Fruit fly (Drosophila melanogaster) whole organism, embryonic: ENCODE results near the gene Gr64b.
A peak's percentile ranks its signal among the peaks of the same experiment; 100 is the strongest.

Experiments
- Atf6 ChIP-seq: fragments of 200-800 bp; sonication (Bioruptor generic); IDR thresholded peaks from 2 replicates; pipeline ENCODE4 v1.3.6; 2022; ENCODE audit warnings: missing biosample characterization, missing genetic modification characterization
- BtbVII ChIP-seq: fragments of 200-800 bp; sonication (Bioruptor generic); optimal IDR thresholded peaks from 3 replicates; lab custom pipeline; 2017; ENCODE audit warnings: missing biosample characterization, mild to moderate bottlenecking, missing genetic modification characterization
- CG10321 ChIP-seq: fragments of 200-800 bp; sonication (Bioruptor generic); IDR thresholded peaks from 2 replicates; pipeline ENCODE4 v1.3.6; 2022; ENCODE audit warnings: missing biosample characterization, missing genetic modification characterization
- CG10366 ChIP-seq: fragments of 200-800 bp; sonication (Bioruptor generic); IDR thresholded peaks from 2 replicates; pipeline ENCODE4 v1.3.6; 2022; ENCODE audit warnings: missing biosample characterization, missing genetic modification characterization
- CG12744 ChIP-seq: fragments of 200-800 bp; sonication (Bioruptor generic); optimal IDR thresholded peaks from 2 replicates; lab custom pipeline; 2016; ENCODE audit warnings: missing biosample characterization, missing genetic modification characterization
- CG13287 ChIP-seq: fragments of 200-800 bp; sonication (Bioruptor generic); IDR thresholded peaks from 2 replicates; pipeline ENCODE4 v1.3.6; 2022; ENCODE audit warnings: missing biosample characterization, missing genetic modification characterization; ENCODE audit not compliant: partially characterized antibody
- CG13424 ChIP-seq: fragments of 200-800 bp; sonication (Bioruptor generic); optimal IDR thresholded peaks from 2 replicates; lab custom pipeline; 2019; ENCODE audit warnings: missing biosample characterization, mild to moderate bottlenecking, missing genetic modification characterization, moderate library complexity
- CG14014 ChIP-seq: fragments of 200-800 bp; sonication (Bioruptor generic); IDR thresholded peaks from 2 replicates; pipeline ENCODE4 v1.3.6; 2022; ENCODE audit warnings: missing biosample characterization, missing genetic modification characterization
- CG17328 ChIP-seq: fragments of 200-800 bp; sonication (Bioruptor generic); IDR thresholded peaks from 2 replicates; pipeline ENCODE4 v1.3.6; 2022; ENCODE audit warnings: missing biosample characterization, missing genetic modification characterization
- CG2120 ChIP-seq: fragments of 200-800 bp; sonication (Bioruptor generic); optimal IDR thresholded peaks from 3 replicates; lab custom pipeline; 2016; ENCODE audit warnings: missing biosample characterization, missing genetic modification characterization
- CG2129 ChIP-seq: fragments of 200-800 bp; sonication (Bioruptor generic); IDR thresholded peaks from 2 replicates; pipeline ENCODE4 v1.3.6; 2022; ENCODE audit warnings: missing biosample characterization, missing genetic modification characterization; ENCODE audit not compliant: partially characterized antibody
- CG2712 ChIP-seq: fragments of 200-800 bp; optimal IDR thresholded peaks from 3 replicates; lab custom pipeline; 2019; ENCODE audit warnings: missing biosample characterization, mild to moderate bottlenecking, missing genetic modification characterization, moderate library complexity
- CG30020 ChIP-seq: fragments of 200-800 bp; optimal IDR thresholded peaks from 2 replicates; lab custom pipeline; 2019; ENCODE audit warnings: missing biosample characterization, mild to moderate bottlenecking, missing genetic modification characterization, moderate library complexity
- CG30403 ChIP-seq: fragments of 200-800 bp; sonication (Bioruptor generic); optimal IDR thresholded peaks from 3 replicates; lab custom pipeline; 2016; ENCODE audit warnings: missing biosample characterization, missing genetic modification characterization
- CG34224 ChIP-seq: fragments of 200-800 bp; sonication (Bioruptor generic); IDR thresholded peaks from 3 replicates; pipeline ENCODE4 v1.3.6; 2022; ENCODE audit warnings: missing biosample characterization, missing genetic modification characterization; ENCODE audit not compliant: partially characterized antibody
- CG3995 ChIP-seq: fragments of 200-800 bp; sonication (Bioruptor generic); optimal IDR thresholded peaks from 3 replicates; lab custom pipeline; 2016; ENCODE audit warnings: missing biosample characterization, missing genetic modification characterization
- CG42726 ChIP-seq: fragments of 200-800 bp; sonication (Bioruptor generic); IDR thresholded peaks from 2 replicates; pipeline ENCODE4 v1.3.6; 2022; ENCODE audit warnings: missing biosample characterization, missing genetic modification characterization; ENCODE audit not compliant: partially characterized antibody
- CG4282 ChIP-seq: fragments of 200-800 bp; sonication (Bioruptor generic); optimal IDR thresholded peaks from 2 replicates; lab custom pipeline; 2016; ENCODE audit warnings: missing biosample characterization, missing genetic modification characterization
- CG4707 ChIP-seq: fragments of 200-800 bp; sonication (Bioruptor generic); optimal IDR thresholded peaks from 2 replicates; lab custom pipeline; 2018; ENCODE audit warnings: missing biosample characterization, mild to moderate bottlenecking, missing genetic modification characterization, moderate library complexity
- CG4730 ChIP-seq: fragments of 200-800 bp; sonication (Bioruptor generic); IDR thresholded peaks from 2 replicates; pipeline ENCODE4 v1.3.6; 2022; ENCODE audit warnings: missing biosample characterization, missing genetic modification characterization
- CG6765 ChIP-seq: fragments of 200-800 bp; sonication (Bioruptor generic); optimal IDR thresholded peaks from 3 replicates; lab custom pipeline; 2017; ENCODE audit warnings: missing biosample characterization, mild to moderate bottlenecking, missing genetic modification characterization
- CG8089 ChIP-seq: fragments of 200-800 bp; sonication (Bioruptor generic); optimal IDR thresholded peaks from 3 replicates; lab custom pipeline; 2016; ENCODE audit warnings: missing biosample characterization, missing genetic modification characterization
- CG8281 ChIP-seq: fragments of 200-800 bp; sonication (Bioruptor generic); optimal IDR thresholded peaks from 2 replicates; lab custom pipeline; 2018; ENCODE audit warnings: missing biosample characterization, mild to moderate bottlenecking, missing genetic modification characterization, moderate library complexity
- CTCF ChIP-seq: fragments of 200-800 bp; sonication (Bioruptor generic); optimal IDR thresholded peaks from 2 replicates; lab custom pipeline; 2017; ENCODE audit warnings: missing biosample characterization, mild to moderate bottlenecking, missing genetic modification characterization, moderate library complexity
- CrebB ChIP-seq: fragments of 200-800 bp; sonication (Bioruptor generic); optimal IDR thresholded peaks from 3 replicates; lab custom pipeline; 2018; ENCODE audit warnings: missing biosample characterization, mild to moderate bottlenecking, missing genetic modification characterization
- Dbx ChIP-seq: fragments of 200-800 bp; sonication (Bioruptor generic); IDR thresholded peaks from 3 replicates; pipeline ENCODE4 v1.3.6; 2022; ENCODE audit warnings: missing biosample characterization, missing genetic modification characterization
- E2f1 ChIP-seq: fragments of 200-800 bp; sonication (Bioruptor generic); IDR thresholded peaks from 2 replicates; pipeline ENCODE4 v1.3.6; 2022; ENCODE audit warnings: missing biosample characterization, missing genetic modification characterization
- HLH3B ChIP-seq: fragments of 200-800 bp; sonication (Bioruptor generic); IDR thresholded peaks from 2 replicates; pipeline ENCODE4 v1.3.6; 2022; ENCODE audit warnings: missing biosample characterization, missing genetic modification characterization
- Hmr ChIP-seq: fragments of 200-800 bp; sonication (Bioruptor generic); optimal IDR thresholded peaks from 3 replicates; lab custom pipeline; 2017; ENCODE audit warnings: mild to moderate bottlenecking, missing biosample characterization, missing genetic modification reagents, missing genetic modification characterization
- Kr ChIP-seq: fragments of 200-800 bp; sonication (Bioruptor generic); optimal IDR thresholded peaks from 2 replicates; lab custom pipeline; 2017; ENCODE audit warnings: missing biosample characterization, mild to moderate bottlenecking, missing genetic modification characterization
- Mes4 ChIP-seq: fragments of 200-800 bp; sonication (Bioruptor generic); optimal IDR thresholded peaks from 2 replicates; lab custom pipeline; 2016; ENCODE audit warnings: missing biosample characterization, missing genetic modification characterization
- Myb ChIP-seq: fragments of 200-800 bp; sonication (Bioruptor generic); optimal IDR thresholded peaks from 2 replicates; lab custom pipeline; 2016; ENCODE audit warnings: missing biosample characterization, missing genetic modification characterization
- Sry-β ChIP-seq: fragments of 200-800 bp; sonication (Bioruptor generic); optimal IDR thresholded peaks from 2 replicates; lab custom pipeline; 2018; ENCODE audit warnings: missing biosample characterization, mild to moderate bottlenecking, missing genetic modification characterization, moderate library complexity
- Usf ChIP-seq: fragments of 200-800 bp; sonication (Bioruptor generic); optimal IDR thresholded peaks from 2 replicates; lab custom pipeline; 2017; ENCODE audit warnings: missing genotype, missing biosample characterization, missing genetic modification characterization
- amos ChIP-seq: fragments of 200-800 bp; sonication (Bioruptor generic); IDR thresholded peaks from 2 replicates; pipeline ENCODE4 v1.3.6; 2022; ENCODE audit warnings: missing biosample characterization, missing genetic modification characterization; ENCODE audit not compliant: partially characterized antibody
- aop ChIP-seq: fragments of 200-800 bp; sonication (Bioruptor generic); IDR thresholded peaks from 2 replicates; pipeline ENCODE4 v1.3.6; 2022; ENCODE audit warnings: missing biosample characterization, missing genetic modification characterization
- bsh ChIP-seq, 2 experiments: fragments of 200-800 bp; sonication (Bioruptor generic); optimal IDR thresholded peaks; 2 replicates each; lab custom pipeline; 2017 to 2018; ENCODE audit warnings: mild to moderate bottlenecking in 2 of 2, missing biosample characterization in 2 of 2, missing genetic modification characterization in 2 of 2, moderate library complexity in 1 of 2
- btn ChIP-seq: fragments of 200-800 bp; sonication (Bioruptor generic); optimal IDR thresholded peaks from 2 replicates; lab custom pipeline; 2016; ENCODE audit warnings: missing biosample characterization, missing genetic modification characterization
- chm ChIP-seq: fragments of 200-800 bp; sonication (Bioruptor generic); IDR thresholded peaks from 2 replicates; pipeline ENCODE4 v1.3.6; 2022; ENCODE audit warnings: missing biosample characterization, missing genetic modification characterization
- cwo ChIP-seq: fragments of 200-800 bp; sonication (Bioruptor generic); optimal IDR thresholded peaks from 3 replicates; lab custom pipeline; 2017; ENCODE audit warnings: missing biosample characterization, missing genetic modification characterization, mild to moderate bottlenecking, moderate library complexity, missing genetic modification reagents
- dm ChIP-seq: fragments of 200-800 bp; sonication (Bioruptor generic); optimal IDR thresholded peaks from 3 replicates; lab custom pipeline; 2016; ENCODE audit warnings: missing biosample characterization, missing genetic modification characterization
- eve ChIP-seq, 2 experiments: fragments of >200 bp; optimal IDR thresholded peaks; 2 replicates each; lab custom pipeline; 2017; ENCODE audit warnings: missing biosample characterization in 2 of 2, missing genetic modification characterization in 2 of 2
- fru ChIP-seq: fragments of >200 bp; optimal IDR thresholded peaks from 2 replicates; lab custom pipeline; 2017
- hbn ChIP-seq: fragments of 200-800 bp; sonication (Bioruptor generic); IDR thresholded peaks from 2 replicates; pipeline ENCODE4 v1.3.6; 2022; ENCODE audit warnings: missing biosample characterization, missing genetic modification characterization; ENCODE audit not compliant: partially characterized antibody
- ind ChIP-seq: fragments of 200-800 bp; sonication (Bioruptor generic); optimal IDR thresholded peaks from 3 replicates; lab custom pipeline; 2016; ENCODE audit warnings: missing biosample characterization, missing genetic modification characterization
- odd ChIP-seq: fragments of 200-800 bp; sonication (Bioruptor generic); optimal IDR thresholded peaks from 2 replicates; lab custom pipeline; 2017; ENCODE audit warnings: missing biosample characterization, mild to moderate bottlenecking, missing genetic modification characterization
- pho ChIP-seq: fragments of 200-800 bp; sonication (Bioruptor generic); optimal IDR thresholded peaks from 2 replicates; lab custom pipeline; 2016; ENCODE audit warnings: missing biosample characterization, missing genetic modification characterization
- pita ChIP-seq: fragments of 200-800 bp; sonication (Bioruptor generic); optimal IDR thresholded peaks from 2 replicates; lab custom pipeline; 2017; ENCODE audit warnings: missing biosample characterization, mild to moderate bottlenecking, missing genetic modification characterization
- sim ChIP-seq: fragments of 200-800 bp; sonication (Bioruptor generic); IDR thresholded peaks from 2 replicates; pipeline ENCODE4 v1.3.6; 2022; ENCODE audit warnings: missing biosample characterization, missing genetic modification characterization
- z ChIP-seq: fragments of 200-800 bp; sonication (Bioruptor generic); IDR thresholded peaks from 3 replicates; pipeline ENCODE4 v1.3.6; 2022; ENCODE audit warnings: missing biosample characterization, missing genetic modification characterization
- zen ChIP-seq: fragments of 200-800 bp; sonication (Bioruptor generic); optimal IDR thresholded peaks from 3 replicates; lab custom pipeline; 2018; ENCODE audit warnings: missing biosample characterization, mild to moderate bottlenecking, missing genetic modification characterization, moderate library complexity
- zf30C ChIP-seq: fragments of 200-800 bp; sonication (Bioruptor generic); optimal IDR thresholded peaks from 3 replicates; lab custom pipeline; 2018; ENCODE audit warnings: missing biosample characterization, mild to moderate bottlenecking, missing genetic modification characterization

Gr64b gene

dm6 chr3L:4070996-4071379 lies 42.6 kb downstream of the Gr64b start (continued):
- TF ChIP-seq CG30020 (tag; lab: Kevin White, UChicago) (no peak), pita (no peak), fru (lab: Kevin White, UChicago) (no peak), Hmr (GFP tag; lab: Kevin White, UChicago) (no peak), cwo (GFP tag; lab: Kevin White, UChicago) (no peak), pho (GFP tag; lab: Kevin White, UChicago) (no peak), CG13424 (peak; percentile 21), aop (GFP tag; lab: Robert Waterston, UW) (0 out of 2 replicates have a peak, but pooled peaks have one; percentile 33), CG30403 (GFP tag; lab: Kevin White, UChicago) (no peak), CG12744 (GFP tag; lab: Kevin White, UChicago) (no peak), Usf (GFP tag; lab: Kevin White, UChicago) (no peak), Kr (GFP tag; lab: Kevin White, UChicago) (no peak), chm (GFP tag; lab: Robert Waterston, UW) (no peak; the same call in 1 of the 2 replicates), E2f1 (GFP tag; lab: Robert Waterston, UW) (peak; percentile 81), sim (GFP tag; lab: Robert Waterston, UW) (no peak), Myb (no peak), Dbx (GFP tag; lab: Robert Waterston, UW) (peak; percentile 59), CG42726 (GFP tag; lab: Robert Waterston, UW) (no peak), CG10321 (GFP tag; lab: Robert Waterston, UW) (0 out of 2 replicates have a peak, but pooled peaks have one; percentile 18), btn (GFP tag; lab: Kevin White, UChicago) (no peak), Atf6 (GFP tag; lab: Robert Waterston, UW) (peak; percentile 74), CG8089 (no peak), zf30C (GFP tag; lab: Kevin White, UChicago) (no peak), CG2712 (tag; lab: Kevin White, UChicago) (peak; percentile 59), CG4730 (GFP tag; lab: Robert Waterston, UW) (peak; percentile 26; the same call in 1 of the 2 replicates), CG6765 (GFP tag; lab: Kevin White, UChicago) (no peak), CG14014 (GFP tag; lab: Robert Waterston, UW) (peak; percentile 71), CG2120 (peak; percentile 5), CG13287 (GFP tag; lab: Robert Waterston, UW) (no peak), zen (tag; lab: Kevin White, UChicago) (no peak), CG4707 (peak; percentile 33), ind (GFP tag; lab: Kevin White, UChicago) (peak; percentile 68), CTCF (GFP tag; lab: Kevin White, UChicago) (no peak), dm (GFP tag; lab: Kevin White, UChicago) (no peak), bsh (GFP tag; optimal IDR thresholded peaks at IDR 0.05; lab: Kevin White, UChicago) (peak; percentile 76), CG10366 (peak; percentile 75), z (no peak), CrebB (tag; lab: Kevin White, UChicago) (no peak), Sry-β (GFP tag; lab: Kevin White, UChicago) (no peak), BtbVII (GFP tag; lab: Kevin White, UChicago) (no peak), CG8281 (tag; lab: Kevin White, UChicago) (no peak), CG17328 (GFP tag; lab: Robert Waterston, UW) (peak; percentile 79), CG3995 (GFP tag; lab: Kevin White, UChicago) (no peak), hbn (no peak), HLH3B (GFP tag; lab: Robert Waterston, UW) (peak; percentile 82), CG2129 (GFP tag; lab: Robert Waterston, UW) (no peak), amos (GFP tag; lab: Robert Waterston, UW) (no peak), CG4282 (GFP tag; lab: Kevin White, UChicago) (no peak), eve (GFP tag; optimal IDR thresholded peaks at IDR 0.05; lab: Kevin White, UChicago) (peak in 1 of 2 experiments; percentile 72), odd (GFP tag; lab: Kevin White, UChicago) (no peak), Mes4 (GFP tag; lab: Kevin White, UChicago) (no peak), CG34224 (GFP tag; lab: Robert Waterston, UW) (no peak)
